Fruit fly (Drosophila melanogaster): ENCODE data around the gene CG15210.

DNA sequence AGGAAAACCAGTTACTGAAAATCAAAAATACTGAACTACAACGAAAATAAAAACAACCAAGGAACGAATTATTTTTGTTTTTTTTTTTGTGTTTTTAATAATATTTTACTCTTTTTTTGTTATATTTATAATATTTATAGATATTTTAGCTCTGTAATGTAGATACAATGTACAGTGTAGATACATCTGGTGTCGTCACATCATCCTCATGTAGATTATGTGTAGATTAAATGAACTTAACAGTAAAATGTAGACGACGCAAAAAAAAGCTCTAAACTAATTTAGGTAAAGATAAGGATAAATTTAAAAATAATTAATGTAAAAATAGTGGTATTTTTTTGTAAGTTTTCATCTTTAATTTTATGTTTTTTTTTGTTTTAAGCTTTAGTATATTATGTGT lies 49.8 kb upstream of the CG15210 start:
- TF ChIP-seq CG4318 (GFP tag; optimal IDR thresholded peaks at IDR 0.05) (no peak), Blimp-1 (GFP tag; optimal IDR thresholded peaks at IDR 0.05) (no peak), vri (GFP tag; optimal IDR thresholded peaks at IDR 0.05) (no peak), CG10631 (GFP tag; optimal IDR thresholded peaks at IDR 0.05) (no peak), cyc (GFP tag; optimal IDR thresholded peaks at IDR 0.05) (no peak), CG6276 (GFP tag; optimal IDR thresholded peaks at IDR 0.05) (no peak), CG34406 (GFP tag; optimal IDR thresholded peaks at IDR 0.05) (no peak), Smox (GFP tag; optimal IDR thresholded peaks at IDR 0.05) (no peak), CG6163 (GFP tag; IDR thresholded peaks at IDR 0.05) (no peak), CG8632 (GFP tag; optimal IDR thresholded peaks at IDR 0.05) (no peak), Gug (GFP tag; IDR thresholded peaks at IDR 0.05) (no peak), Sox14 (GFP tag; optimal IDR thresholded peaks at IDR 0.05) (no peak), dac (GFP tag; optimal IDR thresholded peaks at IDR 0.05) (no peak), CG8119 (GFP tag; IDR thresholded peaks at IDR 0.05) (no peak)
